Fruit fly (Drosophila melanogaster): ENCODE data around the gene TotB.

dm6 chr3R:20877436-20877835 lies 3.7 kb downstream of the TotB start, which contains the start of gene TotZ:
- TF ChIP-seq Myc (optimal IDR thresholded peaks at IDR 0.05) (no peak), rgr (GFP tag; optimal IDR thresholded peaks at IDR 0.05) (no peak), br (GFP tag; optimal IDR thresholded peaks at IDR 0.05) (no peak), Hr78 (GFP tag; optimal IDR thresholded peaks at IDR 0.05) (no peak), brk (GFP tag; optimal IDR thresholded peaks at IDR 0.05) (no peak), Vsx2 (GFP tag; optimal IDR thresholded peaks at IDR 0.05; ENCODE audit: partially characterized antibody) (no peak), psq (GFP tag; optimal IDR thresholded peaks at IDR 0.05) (no peak), Jra (GFP tag; optimal IDR thresholded peaks at IDR 0.05) (no peak), usp (GFP tag; optimal IDR thresholded peaks at IDR 0.05) (no peak), Dfd (GFP tag; optimal IDR thresholded peaks at IDR 0.05) (no peak), Hnf4 (GFP tag; optimal IDR thresholded peaks at IDR 0.05) (no peak), Hr83 (GFP tag; optimal IDR thresholded peaks at IDR 0.05; ENCODE audit: poor library complexity, severe bottlenecking) (no peak), lola (GFP tag; optimal IDR thresholded peaks at IDR 0.05) (no peak), CrebA (GFP tag; optimal IDR thresholded peaks at IDR 0.05; ENCODE audit: borderline replicate concordance) (no peak)
